Fruit fly (Drosophila melanogaster) Kc167 (cell line): ENCODE data around the gene CG42727.

Experiments
- Sin3A ChIP-seq: fragments of >200 bp; optimal IDR thresholded peaks from 2 replicates; lab custom pipeline; 2018; ENCODE audit warnings: missing external identifiers
- psq ChIP-seq: fragments of >200 bp; optimal IDR thresholded peaks from 2 replicates; lab custom pipeline; 2017; ENCODE audit warnings: missing external identifiers

- TF ChIP-seq psq (lab: Kevin White, UChicago), result no peak
- TF ChIP-seq Sin3A (lab: Kevin White, UChicago), result no peak
Measured at dm6 chr3R:15305246-15305645, 42.6 kb upstream of the CG42727 start.
